Worm (Caenorhabditis elegans) whole organism, mixed stage, embryonic: Measurements from ENCODE around the gene spop-1.
A peak's percentile ranks its signal among the peaks of the same experiment; 100 is the strongest.

Experiments
- M03D4.4 ChIP-seq: sonication (generic microtip); optimal IDR thresholded peaks from 2 replicates; lab custom pipeline; 2017; ENCODE audit warnings: mild to moderate bottlenecking, missing genetic modification characterization, missing compliant biosample characterization
- bed-3 ChIP-seq: fragments of 200-800 bp; sonication (Bioruptor generic); optimal IDR thresholded peaks from 3 replicates; lab custom pipeline; 2018; ENCODE audit warnings: mild to moderate bottlenecking, missing genetic modification characterization, moderate library complexity, missing compliant biosample characterization
- blmp-1 ChIP-seq: fragments of 150-350 bp; optimal IDR thresholded peaks from 2 replicates; lab custom pipeline; 2014; ENCODE audit warnings: missing biosample characterization, missing genetic modification characterization
- ceh-39 ChIP-seq: fragments of 150-350 bp; optimal IDR thresholded peaks from 2 replicates; lab custom pipeline; 2014; ENCODE audit warnings: missing biosample characterization, missing genetic modification characterization
- ceh-43 ChIP-seq: fragments of 200-800 bp; sonication (Bioruptor generic); optimal IDR thresholded peaks from 2 replicates; lab custom pipeline; 2018; ENCODE audit warnings: mild to moderate bottlenecking, missing genetic modification characterization, moderate library complexity, missing compliant biosample characterization
- ceh-83 ChIP-seq: fragments of 200-800 bp; sonication (Bioruptor generic); optimal IDR thresholded peaks from 2 replicates; lab custom pipeline; 2018; ENCODE audit warnings: mild to moderate bottlenecking, missing genetic modification characterization, missing compliant biosample characterization
- ces-1 ChIP-seq: fragments of 150-350 bp; optimal IDR thresholded peaks from 2 replicates; lab custom pipeline; 2014; ENCODE audit warnings: missing biosample characterization, missing genetic modification reagents, missing genetic modification characterization
- cnd-1 ChIP-seq: fragments of 200-800 bp; sonication (Bioruptor generic); optimal IDR thresholded peaks from 2 replicates; lab custom pipeline; 2018; ENCODE audit warnings: mild to moderate bottlenecking, missing genetic modification characterization, missing compliant biosample characterization
- drap-1 ChIP-seq: fragments of 200-800 bp; sonication (Bioruptor generic); optimal IDR thresholded peaks from 3 replicates; lab custom pipeline; 2018; ENCODE audit warnings: mild to moderate bottlenecking, missing genetic modification characterization, missing compliant biosample characterization
- elt-1 ChIP-seq: sonication (generic microtip); optimal IDR thresholded peaks from 2 replicates; lab custom pipeline; 2017; ENCODE audit warnings: missing genetic modification characterization, mild to moderate bottlenecking, missing compliant biosample characterization, antibody characterized with exemption, moderate library complexity, borderline replicate concordance; ENCODE audit not compliant: insufficient read depth
- elt-3 ChIP-seq: fragments of 150-350 bp; optimal IDR thresholded peaks from 2 replicates; lab custom pipeline; 2014; ENCODE audit warnings: missing biosample characterization, missing genetic modification characterization
- flh-1 ChIP-seq: fragments of 200-800 bp; sonication (Bioruptor generic); optimal IDR thresholded peaks from 2 replicates; lab custom pipeline; 2018; ENCODE audit warnings: mild to moderate bottlenecking, missing genetic modification characterization, moderate library complexity, missing compliant biosample characterization
- hlh-1 ChIP-seq: fragments of 150-350 bp; optimal IDR thresholded peaks from 2 replicates; lab custom pipeline; 2014; ENCODE audit warnings: missing biosample characterization, missing genetic modification reagents, missing genetic modification characterization
- lin-13 ChIP-seq: fragments of 150-350 bp; optimal IDR thresholded peaks from 2 replicates; lab custom pipeline; 2014; ENCODE audit warnings: missing biosample characterization, missing genetic modification characterization
- lin-32 ChIP-seq: fragments of 200-800 bp; sonication (Bioruptor generic); optimal IDR thresholded peaks from 2 replicates; lab custom pipeline; 2018; ENCODE audit warnings: mild to moderate bottlenecking, missing genetic modification characterization, missing compliant biosample characterization
- lsy-2 ChIP-seq: fragments of 150-350 bp; optimal IDR thresholded peaks from 2 replicates; lab custom pipeline; 2014; ENCODE audit warnings: missing biosample characterization, missing genetic modification characterization
- mab-5 ChIP-seq: fragments of 150-350 bp; optimal IDR thresholded peaks from 2 replicates; lab custom pipeline; 2014; ENCODE audit warnings: missing biosample characterization, missing genetic modification characterization
- mep-1 ChIP-seq: fragments of 150-350 bp; optimal IDR thresholded peaks from 2 replicates; lab custom pipeline; 2017; ENCODE audit warnings: missing biosample characterization, missing genetic modification reagents, missing genetic modification characterization, inconsistent platforms
- mls-2 ChIP-seq: sonication (generic microtip); optimal IDR thresholded peaks from 2 replicates; lab custom pipeline; 2016; ENCODE audit warnings: mild to moderate bottlenecking, missing genetic modification characterization, moderate library complexity, missing compliant biosample characterization
- nhr-12 ChIP-seq: fragments of 150-350 bp; optimal IDR thresholded peaks from 2 replicates; lab custom pipeline; 2014; ENCODE audit warnings: missing biosample characterization, missing genetic modification characterization
- nhr-2 ChIP-seq: fragments of 150-350 bp; optimal IDR thresholded peaks from 2 replicates; lab custom pipeline; 2014; ENCODE audit warnings: missing biosample characterization, missing genetic modification characterization
- nhr-237 ChIP-seq: fragments of 150-350 bp; optimal IDR thresholded peaks from 2 replicates; lab custom pipeline; 2014; ENCODE audit warnings: missing biosample characterization, missing genetic modification characterization
- nhr-28 ChIP-seq: fragments of 150-350 bp; optimal IDR thresholded peaks from 2 replicates; lab custom pipeline; 2014; ENCODE audit warnings: missing biosample characterization, missing genetic modification characterization
- nhr-76 ChIP-seq: sonication (generic microtip); optimal IDR thresholded peaks from 2 replicates; lab custom pipeline; 2017; ENCODE audit warnings: missing biosample characterization, missing genetic modification characterization
- sem-2 ChIP-seq: fragments of 200-800 bp; sonication (Bioruptor generic); optimal IDR thresholded peaks from 2 replicates; lab custom pipeline; 2018; ENCODE audit warnings: mild to moderate bottlenecking, missing genetic modification characterization, missing compliant biosample characterization
- snpc-4 ChIP-seq: fragments of 150-350 bp; optimal IDR thresholded peaks from 2 replicates; lab custom pipeline; 2014; ENCODE audit warnings: missing biosample characterization, missing genetic modification characterization
- sptf-1 ChIP-seq: sonication (generic microtip); optimal IDR thresholded peaks from 2 replicates; lab custom pipeline; 2017; ENCODE audit warnings: mild to moderate bottlenecking, missing genetic modification characterization, moderate library complexity, missing compliant biosample characterization
- tbx-8 ChIP-seq: fragments of 200-800 bp; sonication (Bioruptor generic); optimal IDR thresholded peaks from 2 replicates; lab custom pipeline; 2018; ENCODE audit warnings: mild to moderate bottlenecking, missing genetic modification characterization, moderate library complexity, missing compliant biosample characterization
- unc-120 ChIP-seq: sonication (generic microtip); optimal IDR thresholded peaks from 2 replicates; lab custom pipeline; 2017; ENCODE audit warnings: missing genetic modification characterization, missing compliant biosample characterization; ENCODE audit not compliant: poor library complexity, severe bottlenecking
- unc-39 ChIP-seq: fragments of 150-350 bp; optimal IDR thresholded peaks from 2 replicates; lab custom pipeline; 2014; ENCODE audit warnings: missing biosample characterization, missing genetic modification characterization
- unc-62 ChIP-seq: fragments of 150-350 bp; optimal IDR thresholded peaks from 2 replicates; lab custom pipeline; 2014; ENCODE audit warnings: missing biosample characterization, missing genetic modification reagents, missing genetic modification characterization
- zip-8 ChIP-seq: fragments of 150-350 bp; optimal IDR thresholded peaks from 2 replicates; lab custom pipeline; 2014; ENCODE audit warnings: missing biosample characterization, missing genetic modification characterization
- ztf-11 ChIP-seq: fragments of 150-350 bp; optimal IDR thresholded peaks from 2 replicates; lab custom pipeline; 2014; ENCODE audit warnings: missing biosample characterization, missing genetic modification characterization

Gene spop-1

ce11 chrIII:10093093-10093492, 4.8 kb downstream of the spop-1 start:
- peak; percentile 2 for TF ChIP-seq lin-32
- no peak for TF ChIP-seq ceh-39 (tag; lab: Kevin White, UChicago)
- no peak for TF ChIP-seq snpc-4

ce11 chrIII:10090685-10091084, 7.2 kb downstream of the spop-1 start, which contains the start of gene gtf-2H2C:
Gene gtf-2H2C, minus strand, starts transcription at chrIII:10090785.
- no peak for TF ChIP-seq hlh-1 (tag; lab: Kevin White, UChicago)
- TF ChIP-seq lin-32 = no peak
- TF ChIP-seq nhr-2 = no peak
- TF ChIP-seq elt-3 (tag; lab: Kevin White, UChicago) = no peak
- TF ChIP-seq mls-2 (tag; lab: Kevin White, UChicago) = no peak
- TF ChIP-seq unc-62 (GFP tag; lab: Kevin White, UChicago) = no peak

- TF ChIP-seq ztf-11 (tag; lab: Kevin White, UChicago) = no peak
- no peak for TF ChIP-seq snpc-4
- no peak for TF ChIP-seq elt-1 (tag; lab: Kevin White, UChicago)
- TF ChIP-seq nhr-237 (tag; lab: Kevin White, UChicago) = no peak
- no peak for TF ChIP-seq lsy-2
- no peak for TF ChIP-seq ceh-43 (GFP tag; lab: Kevin White, UChicago)
- TF ChIP-seq, all 35 proteins: peak for 0
These were observed 9.3 kb downstream of the spop-1 start, which contains the start of gene hal-2 for ce11 chrIII:10088508-10088981. Gene hal-2, minus strand, starts transcription at chrIII:10088931.

- TF ChIP-seq ceh-39 (tag; lab: Kevin White, UChicago) (no peak), cnd-1 (tag; lab: Kevin White, UChicago) (no peak), flh-1 (GFP tag; lab: Kevin White, UChicago) (no peak), ceh-83 (GFP tag; lab: Kevin White, UChicago) (no peak), nhr-12 (tag; lab: Kevin White, UChicago) (no peak), unc-120 (no peak), tbx-8 (GFP tag; lab: Kevin White, UChicago) (no peak), drap-1 (no peak)
These were observed 11.9 kb downstream of the spop-1 start, which contains the start of gene T16H12.2 for ce11 chrIII:10085983-10086382. Gene T16H12.2, plus strand, starts transcription at chrIII:10086283.

- TF ChIP-seq M03D4.4 (tag; lab: Kevin White, UChicago) = no peak
- no peak for TF ChIP-seq blmp-1 (tag; lab: Kevin White, UChicago)
- no peak for TF ChIP-seq ceh-83 (GFP tag; lab: Kevin White, UChicago)
- TF ChIP-seq elt-3 (tag; lab: Kevin White, UChicago) = no peak
- no peak for TF ChIP-seq sptf-1 (tag; lab: Kevin White, UChicago)
- no peak for TF ChIP-seq lin-13 (tag; lab: Kevin White, UChicago)
- TF ChIP-seq sem-2 (GFP tag; lab: Kevin White, UChicago) = no peak
- no peak for TF ChIP-seq nhr-12 (tag; lab: Kevin White, UChicago)
- no peak for TF ChIP-seq ztf-11 (tag; lab: Kevin White, UChicago)
- no peak for TF ChIP-seq hlh-1 (tag; lab: Kevin White, UChicago)
- TF ChIP-seq zip-8 (tag; lab: Kevin White, UChicago) = no peak
- no peak for TF ChIP-seq mls-2 (tag; lab: Kevin White, UChicago)
- no peak for TF ChIP-seq nhr-28 (tag; lab: Kevin White, UChicago)
- TF ChIP-seq elt-1 (tag; lab: Kevin White, UChicago) = no peak
- no peak for TF ChIP-seq mep-1 (tag; lab: Kevin White, UChicago)
- TF ChIP-seq, all 35 proteins: peak for 0
These were observed 12.3 kb downstream of the spop-1 start for ce11 chrIII:10085574-10085973.

ce11 chrIII:10085103-10085502, 12.8 kb downstream of the spop-1 start, which contains the start of gene T16H12.13:
Gene T16H12.13, plus strand, starts transcription at chrIII:10085403.
- TF ChIP-seq ceh-43 (GFP tag; lab: Kevin White, UChicago) = no peak
- no peak for TF ChIP-seq tbx-8 (GFP tag; lab: Kevin White, UChicago)
- no peak for TF ChIP-seq nhr-76
- TF ChIP-seq mls-2 (tag; lab: Kevin White, UChicago) = no peak
- TF ChIP-seq drap-1 = no peak
- no peak for TF ChIP-seq ces-1
- no peak for TF ChIP-seq blmp-1 (tag; lab: Kevin White, UChicago)
- no peak for TF ChIP-seq nhr-237 (tag; lab: Kevin White, UChicago)
- TF ChIP-seq nhr-2 = no peak
- no peak for TF ChIP-seq zip-8 (tag; lab: Kevin White, UChicago)
- no peak for TF ChIP-seq cnd-1 (tag; lab: Kevin White, UChicago)
- TF ChIP-seq lin-32 = no peak
- no peak for TF ChIP-seq bed-3 (GFP tag; lab: Kevin White, UChicago)
- TF ChIP-seq unc-39 (tag; lab: Kevin White, UChicago) = no peak
- TF ChIP-seq hlh-1 (tag; lab: Kevin White, UChicago) = no peak
- TF ChIP-seq mab-5 = no peak
